Worm (Caenorhabditis elegans) whole organism, L1 larva: ENCODE data around the gene ZK792.5.

Experiments
- lir-3 ChIP-seq: sonication (generic microtip); optimal IDR thresholded peaks from 2 replicates; lab custom pipeline; 2016; ENCODE audit warnings: mild to moderate bottlenecking, missing genetic modification characterization, moderate library complexity, missing compliant biosample characterization; ENCODE audit not compliant: poor library complexity
- pag-3 ChIP-seq: sonication (generic microtip); optimal IDR thresholded peaks from 2 replicates; lab custom pipeline; 2017; ENCODE audit warnings: missing genetic modification characterization, mild to moderate bottlenecking, missing compliant biosample characterization, antibody characterized with exemption, borderline replicate concordance; ENCODE audit not compliant: insufficient read depth
- pqm-1 ChIP-seq: sonication (generic microtip); optimal IDR thresholded peaks from 3 replicates; lab custom pipeline; 2017; ENCODE audit warnings: missing biosample characterization, missing genetic modification characterization
- sptf-1 ChIP-seq: fragments of 150-350 bp; optimal IDR thresholded peaks from 2 replicates; lab custom pipeline; 2014; ENCODE audit warnings: missing biosample characterization, missing genetic modification characterization
- xbp-1 ChIP-seq: sonication (generic microtip); optimal IDR thresholded peaks from 2 replicates; lab custom pipeline; 2016; ENCODE audit warnings: missing genetic modification characterization, missing compliant biosample characterization
- zag-1 ChIP-seq: fragments of 150-350 bp; optimal IDR thresholded peaks from 2 replicates; lab custom pipeline; 2014; ENCODE audit warnings: missing biosample characterization, missing genetic modification characterization

DNA sequence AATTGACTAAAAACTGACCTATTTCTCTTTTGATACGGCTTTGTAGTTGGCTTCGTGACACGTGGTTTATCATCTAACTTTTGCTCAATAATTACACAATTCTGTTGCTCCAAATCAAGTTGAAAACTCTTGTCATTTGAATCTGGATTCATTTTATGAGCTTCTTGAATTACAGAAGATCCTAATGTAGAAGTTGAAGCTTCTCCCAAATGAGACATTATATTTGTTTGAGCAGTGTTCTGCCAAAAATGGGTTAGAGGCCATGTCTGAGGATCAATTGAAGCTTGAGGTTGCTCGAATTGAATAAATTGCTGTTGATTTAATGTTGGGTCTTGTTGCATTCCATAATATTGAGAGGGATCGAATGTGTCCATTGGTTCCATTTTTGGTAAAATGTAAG lies 9.6 kb upstream of the ZK792.5 start:
- no peak for TF ChIP-seq pag-3 (tag; lab: Kevin White, UChicago)
- no peak for TF ChIP-seq zag-1
- TF ChIP-seq pqm-1 (tag; lab: Kevin White, UChicago): no peak
- TF ChIP-seq xbp-1 (tag; lab: Kevin White, UChicago): no peak
- no peak for TF ChIP-seq sptf-1
- TF ChIP-seq lir-3 (tag; lab: Kevin White, UChicago): no peak
